Worm (Caenorhabditis elegans) whole organism, midembryonic: ENCODE results near the gene F28H6.4.

ENCODE experiments used
- flt-1 ChIP-seq: fragments of 200-800 bp; sonication (Bioruptor generic); IDR thresholded peaks from 2 replicates; pipeline ENCODE4 v1.3.6; 2022; ENCODE audit warnings: missing genetic modification characterization, missing compliant biosample characterization
- klf-2 ChIP-seq: fragments of 200-800 bp; sonication (Bioruptor generic); conservative IDR thresholded peaks from 2 replicates; pipeline ENCODE4 v1.3.6; 2022; ENCODE audit warnings: missing genetic modification reagents, missing genetic modification characterization, missing compliant biosample characterization
- med-1 ChIP-seq: sonication (generic microtip); optimal IDR thresholded peaks from 2 replicates; lab custom pipeline; 2017; ENCODE audit warnings: missing genetic modification characterization, mild to moderate bottlenecking, missing compliant biosample characterization, antibody characterized with exemption, missing genetic modification reagents; ENCODE audit not compliant: insufficient read depth
- ref-1 ChIP-seq: fragments of 200-800 bp; sonication (Bioruptor generic); conservative IDR thresholded peaks from 2 replicates; pipeline ENCODE4 v1.3.6; 2022; ENCODE audit warnings: missing genetic modification reagents, missing genetic modification characterization, missing compliant biosample characterization
- tab-1 ChIP-seq: fragments of 200-800 bp; sonication (Bioruptor generic); IDR thresholded peaks from 2 replicates; pipeline ENCODE4 v1.3.6; 2022; ENCODE audit warnings: missing genetic modification characterization, missing compliant biosample characterization
- ztf-23 ChIP-seq: fragments of 200-800 bp; sonication (Bioruptor generic); IDR thresholded peaks from 2 replicates; pipeline ENCODE4 v1.3.6; 2022; ENCODE audit warnings: missing genetic modification reagents, missing genetic modification characterization, missing compliant biosample characterization

- TF ChIP-seq flt-1 (no peak), med-1 (GFP tag; lab: Kevin White, UChicago) (no peak), ref-1 (GFP tag; lab: Robert Waterston, UW) (no peak), ztf-23 (GFP tag; lab: Robert Waterston, UW) (no peak), tab-1 (no peak), klf-2 (no peak)
Measured at ce11 chrX:14147400-14147799, 19.7 kb downstream of the F28H6.4 start, which contains the start of gene akt-2.
